Fruit fly (Drosophila melanogaster) whole organism, wandering third instar larva: ENCODE data around the gene phol.

Source experiments
- Jra ChIP-seq: sonication (Bioruptor generic); optimal IDR thresholded peaks from 2 replicates; lab custom pipeline; 2016; ENCODE audit warnings: missing biosample characterization, missing genetic modification characterization
- OdsH ChIP-seq: fragments of 200-800 bp; sonication (Bioruptor generic); optimal IDR thresholded peaks from 2 replicates; lab custom pipeline; 2016; ENCODE audit warnings: missing biosample characterization, mild to moderate bottlenecking, missing genetic modification characterization
- h ChIP-seq: fragments of 200-800 bp; sonication (Bioruptor generic); optimal IDR thresholded peaks from 3 replicates; lab custom pipeline; 2016; ENCODE audit warnings: missing biosample characterization, mild to moderate bottlenecking, missing genetic modification characterization
- rgr ChIP-seq: fragments of 200-800 bp; sonication (Bioruptor generic); optimal IDR thresholded peaks from 3 replicates; lab custom pipeline; 2016; ENCODE audit warnings: missing biosample characterization, mild to moderate bottlenecking, missing genetic modification characterization

dm6 chr3L:9452422-9452821 lies 3.7 kb downstream of the phol start:
- TF ChIP-seq Jra (GFP tag; lab: Kevin White, UChicago) (no peak), OdsH (GFP tag; lab: Kevin White, UChicago) (no peak), h (GFP tag; lab: Kevin White, UChicago) (peak; percentile 17), rgr (GFP tag; lab: Kevin White, UChicago) (no peak)
